Fruit fly (Drosophila melanogaster): ENCODE data around the gene Ccp84Ae.

Ccp84Ae gene

DNA sequence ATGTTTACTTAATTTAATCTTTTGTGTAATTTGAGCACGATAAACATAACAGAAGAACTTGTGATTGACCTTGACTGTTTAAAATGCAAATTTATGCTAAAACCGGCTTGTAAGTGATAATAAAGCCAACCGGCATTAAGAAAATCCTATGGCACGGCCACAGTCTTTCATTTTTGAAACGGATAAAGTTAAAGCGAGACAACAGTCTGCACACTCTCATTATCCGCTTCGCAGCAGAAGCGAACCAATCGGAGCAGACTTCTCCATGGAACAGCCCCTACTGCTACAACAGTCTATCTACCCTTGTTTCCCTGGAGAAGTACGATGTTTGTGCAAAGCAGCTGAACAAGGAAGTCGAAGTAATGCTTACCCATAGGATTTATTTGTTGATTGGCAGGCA is 8.4 kb downstream of the Ccp84Ae start:
- TF ChIP-seq CG8319 (GFP tag; optimal IDR thresholded peaks at IDR 0.05) (no peak), CG8119 (GFP tag; IDR thresholded peaks at IDR 0.05) (no peak), CG9139 (GFP tag; optimal IDR thresholded peaks at IDR 0.05) (no peak), Met (GFP tag; optimal IDR thresholded peaks at IDR 0.05) (no peak), dsx (GFP tag; optimal IDR thresholded peaks at IDR 0.05; ENCODE audit: poor library complexity, severe bottlenecking) (no peak), CG11762 (GFP tag; optimal IDR thresholded peaks at IDR 0.05; ENCODE audit: insufficient read depth) (no peak), Smox (GFP tag; optimal IDR thresholded peaks at IDR 0.05) (no peak), vri (GFP tag; optimal IDR thresholded peaks at IDR 0.05) (no peak), Sox102F (GFP tag; optimal IDR thresholded peaks at IDR 0.05) (no peak), CG8632 (GFP tag; optimal IDR thresholded peaks at IDR 0.05) (no peak), CG15336 (GFP tag; IDR thresholded peaks at IDR 0.05) (no peak), fd85E (GFP tag; optimal IDR thresholded peaks at IDR 0.05) (no peak), cyc (GFP tag; optimal IDR thresholded peaks at IDR 0.05) (no peak), ss (GFP tag; optimal IDR thresholded peaks at IDR 0.05) (no peak), Ets96B (tag; optimal IDR thresholded peaks at IDR 0.05) (no peak), CG10631 (GFP tag; optimal IDR thresholded peaks at IDR 0.05) (no peak)

DNA sequence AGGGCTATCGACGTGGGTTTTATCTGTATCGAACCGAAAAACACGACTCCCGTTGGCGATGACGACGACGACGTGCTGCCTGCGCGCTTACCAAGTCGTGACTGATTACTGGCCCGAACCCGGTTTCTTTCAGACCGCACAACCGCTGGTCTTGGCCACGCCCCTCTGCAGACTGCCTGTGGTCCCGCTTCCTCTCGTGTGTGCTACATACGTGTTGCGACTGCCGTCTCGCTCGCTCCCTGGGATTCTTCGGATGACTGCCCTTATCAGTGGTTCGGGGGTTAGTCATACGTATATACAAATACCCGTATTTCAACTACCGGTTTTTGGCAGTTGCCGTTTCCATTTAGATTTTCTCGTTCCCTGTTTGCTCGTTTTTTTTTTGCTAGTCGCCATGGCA is 13.1 kb downstream of the Ccp84Ae start, which contains the start of gene lab:
lab (minus strand) TSS at position 111 of the 400 bp plus-strand sequence.
- TF ChIP-seq fkh (GFP tag; optimal IDR thresholded peaks at IDR 0.05), result peak; percentile 47
- no peak for TF ChIP-seq Ets96B (tag; optimal IDR thresholded peaks at IDR 0.05)

DNA sequence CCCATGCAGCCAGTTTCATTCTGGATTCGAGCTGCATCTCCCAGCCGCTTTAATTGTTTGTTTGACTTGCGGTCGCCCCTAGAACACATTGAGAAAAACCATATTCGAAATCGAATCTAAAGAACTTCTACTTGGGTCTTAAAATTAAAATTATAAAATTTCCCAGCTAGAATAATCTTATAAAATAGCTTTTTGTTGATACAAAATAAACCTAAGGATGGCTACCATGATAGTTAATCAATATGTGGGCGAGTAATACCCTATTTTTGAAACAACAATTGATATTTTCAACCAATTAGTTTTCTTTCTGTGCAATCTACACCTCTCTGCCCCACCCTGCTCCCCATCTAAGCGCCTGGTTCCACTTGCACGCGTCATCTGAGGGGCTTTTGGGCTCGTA is 17.0 kb downstream of the Ccp84Ae start:
- TF ChIP-seq CG6808 (GFP tag; optimal IDR thresholded peaks at IDR 0.05) (peak; percentile 30), CG15336 (GFP tag; IDR thresholded peaks at IDR 0.05) (no peak), CG8119 (GFP tag; IDR thresholded peaks at IDR 0.05) (no peak), CG11294 (GFP tag; IDR thresholded peaks at IDR 0.05) (no peak), Eip75B (GFP tag; optimal IDR thresholded peaks at IDR 0.05) (peak; percentile 3), Eip93F (GFP tag; optimal IDR thresholded peaks at IDR 0.05) (no peak), svp (GFP tag) (no peak), fd59A (GFP tag; optimal IDR thresholded peaks at IDR 0.05) (no peak), CG10669 (GFP tag; optimal IDR thresholded peaks at IDR 0.05) (peak; percentile 39), acj6 (GFP tag; optimal IDR thresholded peaks at IDR 0.05) (peak; percentile 18), Lpt (GFP tag; optimal IDR thresholded peaks at IDR 0.05) (no peak), Hr38 (GFP tag; optimal IDR thresholded peaks at IDR 0.05) (no peak), Sox15 (GFP tag; optimal IDR thresholded peaks at IDR 0.05) (no peak), esn (GFP tag; optimal IDR thresholded peaks at IDR 0.05) (peak; percentile 16), CG9139 (GFP tag; optimal IDR thresholded peaks at IDR 0.05) (no peak), CG31627 (GFP tag; optimal IDR thresholded peaks at IDR 0.05) (peak; percentile 21), CG34406 (GFP tag; optimal IDR thresholded peaks at IDR 0.05) (no peak), Sox102F (GFP tag; optimal IDR thresholded peaks at IDR 0.05) (peak; percentile 14), CG4318 (GFP tag; optimal IDR thresholded peaks at IDR 0.05) (no peak), OdsH (GFP tag; optimal IDR thresholded peaks at IDR 0.05) (peak; percentile 10), CG32006 (GFP tag; optimal IDR thresholded peaks at IDR 0.05) (no peak), CG3919 (GFP tag; optimal IDR thresholded peaks at IDR 0.05) (peak; percentile 23), Hr39 (GFP tag; optimal IDR thresholded peaks at IDR 0.05) (peak; percentile 26), CG10631 (GFP tag; optimal IDR thresholded peaks at IDR 0.05) (peak; percentile 38), Gug (GFP tag; IDR thresholded peaks at IDR 0.05) (no peak), ss (GFP tag; optimal IDR thresholded peaks at IDR 0.05) (peak in 1 of 2 experiments; percentile 4), CG6276 (GFP tag; optimal IDR thresholded peaks at IDR 0.05) (no peak), CG11762 (GFP tag; optimal IDR thresholded peaks at IDR 0.05; ENCODE audit: insufficient read depth) (no peak), CG11902 (GFP tag; optimal IDR thresholded peaks at IDR 0.05) (no peak), lz (GFP tag; optimal IDR thresholded peaks at IDR 0.05) (no peak), achi (GFP tag; optimal IDR thresholded peaks at IDR 0.05) (peak; percentile 19), fkh (GFP tag; optimal IDR thresholded peaks at IDR 0.05) (no peak), CG6854 (GFP tag; optimal IDR thresholded peaks at IDR 0.05) (no peak), net (GFP tag; optimal IDR thresholded peaks at IDR 0.05) (no peak), CG6163 (GFP tag; IDR thresholded peaks at IDR 0.05) (no peak), Hr4 (GFP tag; optimal IDR thresholded peaks at IDR 0.05) (no peak), Met (GFP tag; optimal IDR thresholded peaks at IDR 0.05) (peak; percentile 46), vri (GFP tag; optimal IDR thresholded peaks at IDR 0.05) (no peak), Ets21C (GFP tag; optimal IDR thresholded peaks at IDR 0.05) (no peak), Eip78C (GFP tag) (peak; percentile 70), CG7368 (GFP tag; optimal IDR thresholded peaks at IDR 0.05) (no peak)
